Worm (Caenorhabditis elegans) whole organism, L4 larva: ENCODE data around the gene memb-1.

Source experiments
- D1046.2 ChIP-seq: fragments of 200-800 bp; sonication (Bioruptor generic); IDR thresholded peaks from 2 replicates; pipeline ENCODE4 v1.3.6; 2022; ENCODE audit warnings: missing genetic modification characterization, missing compliant biosample characterization
- F37D6.2 ChIP-seq: sonication (generic microtip); optimal IDR thresholded peaks from 2 replicates; lab custom pipeline; 2016; ENCODE audit warnings: mild to moderate bottlenecking, missing genetic modification characterization, missing compliant biosample characterization
- F49E8.2 ChIP-seq: sonication (generic microtip); optimal IDR thresholded peaks from 2 replicates; lab custom pipeline; 2016; ENCODE audit warnings: missing compliant biosample characterization, mild to moderate bottlenecking, missing genetic modification characterization, borderline replicate concordance
- T20F7.1 ChIP-seq: fragments of 200-800 bp; sonication (Bioruptor generic); optimal IDR thresholded peaks from 2 replicates; lab custom pipeline; 2018; ENCODE audit warnings: mild to moderate bottlenecking, missing genetic modification characterization, missing compliant biosample characterization
- ZK337.2 ChIP-seq: fragments of 200-800 bp; sonication (Bioruptor generic); IDR thresholded peaks from 2 replicates; pipeline ENCODE4 v1.3.6; 2022; ENCODE audit warnings: missing genetic modification reagents, missing genetic modification characterization, missing compliant biosample characterization
- ama-1 ChIP-seq: fragments of 150-350 bp; optimal IDR thresholded peaks from 2 replicates; lab custom pipeline; 2014; ENCODE audit warnings: inconsistent platforms, mixed read lengths
- ceh-20 ChIP-seq: fragments of 200-800 bp; sonication (Bioruptor generic); IDR thresholded peaks from 2 replicates; pipeline ENCODE4 v1.3.6; 2022; ENCODE audit warnings: missing genetic modification reagents, missing genetic modification characterization, missing compliant biosample characterization
- ceh-28 ChIP-seq: fragments of 150-350 bp; optimal IDR thresholded peaks from 2 replicates; lab custom pipeline; 2014; ENCODE audit warnings: missing biosample characterization, missing genetic modification reagents, missing genetic modification characterization
- ceh-82 ChIP-seq: sonication (generic microtip); optimal IDR thresholded peaks from 2 replicates; lab custom pipeline; 2017; ENCODE audit warnings: missing biosample characterization, missing genetic modification characterization
- cey-2 ChIP-seq: sonication (generic microtip); optimal IDR thresholded peaks from 3 replicates; lab custom pipeline; 2017; ENCODE audit warnings: missing genetic modification characterization, mild to moderate bottlenecking, missing compliant biosample characterization, antibody characterized with exemption, borderline replicate concordance; ENCODE audit not compliant: insufficient read depth
- ctbp-1 ChIP-seq: fragments of 200-800 bp; sonication (Bioruptor generic); IDR thresholded peaks from 2 replicates; pipeline ENCODE4 v1.3.6; 2022; ENCODE audit warnings: missing genetic modification reagents, missing genetic modification characterization, missing compliant biosample characterization
- daf-16 ChIP-seq, 3 experiments: sonication (generic microtip); optimal IDR thresholded peaks; 2 replicates each; lab custom pipeline; 2016 to 2017; ENCODE audit warnings: missing genetic modification characterization in 3 of 3, missing genetic modification reagents in 3 of 3, mild to moderate bottlenecking in 2 of 3, missing compliant biosample characterization in 2 of 3, missing biosample characterization in 1 of 3, moderate library complexity in 1 of 3
- daf-8 ChIP-seq: fragments of 200-800 bp; sonication (Bioruptor generic); IDR thresholded peaks from 2 replicates; pipeline ENCODE4 v1.3.6; 2022; ENCODE audit warnings: missing genetic modification characterization, missing compliant biosample characterization
- dmd-6 ChIP-seq: fragments of 200-800 bp; sonication (Bioruptor generic); IDR thresholded peaks from 2 replicates; pipeline ENCODE4 v1.3.6; 2022; ENCODE audit warnings: missing genetic modification reagents, missing genetic modification characterization, missing compliant biosample characterization
- duxl-1 ChIP-seq: sonication (generic microtip); optimal IDR thresholded peaks from 2 replicates; lab custom pipeline; 2016; ENCODE audit warnings: mild to moderate bottlenecking, missing genetic modification characterization, moderate library complexity, missing compliant biosample characterization; ENCODE audit not compliant: poor library complexity
- dve-1 ChIP-seq: sonication (generic microtip); optimal IDR thresholded peaks from 2 replicates; lab custom pipeline; 2017; ENCODE audit warnings: antibody characterized with exemption, mild to moderate bottlenecking, missing genetic modification characterization, missing compliant biosample characterization; ENCODE audit not compliant: insufficient read depth
- fos-1 ChIP-seq: fragments of 150-350 bp; optimal IDR thresholded peaks from 2 replicates; lab custom pipeline; 2014; ENCODE audit warnings: missing biosample characterization, missing genetic modification characterization
- hlh-11 ChIP-seq: fragments of 200-800 bp; sonication (Bioruptor generic); optimal IDR thresholded peaks from 2 replicates; lab custom pipeline; 2018; ENCODE audit warnings: mild to moderate bottlenecking, missing genetic modification characterization, missing compliant biosample characterization
- hlh-30 ChIP-seq: sonication (generic microtip); optimal IDR thresholded peaks from 2 replicates; lab custom pipeline; 2017; ENCODE audit warnings: antibody characterized with exemption, mild to moderate bottlenecking, missing genetic modification characterization, missing compliant biosample characterization; ENCODE audit not compliant: insufficient read depth
- jun-1 ChIP-seq: fragments of 150-350 bp; optimal IDR thresholded peaks from 2 replicates; lab custom pipeline; 2014; ENCODE audit warnings: missing biosample characterization, missing genetic modification reagents, missing genetic modification characterization
- lim-7 ChIP-seq: fragments of 200-800 bp; sonication (Bioruptor generic); IDR thresholded peaks from 2 replicates; pipeline ENCODE4 v1.3.6; 2022; ENCODE audit warnings: missing genetic modification characterization, missing compliant biosample characterization
- lin-15B ChIP-seq: fragments of 150-350 bp; sonication (generic microtip); optimal IDR thresholded peaks from 3 replicates; lab custom pipeline; 2014; ENCODE audit warnings: missing biosample characterization, missing genetic modification characterization
- lin-39 ChIP-seq: fragments of 150-350 bp; optimal IDR thresholded peaks from 2 replicates; lab custom pipeline; 2014; ENCODE audit warnings: missing biosample characterization, missing genetic modification reagents, missing genetic modification characterization
- lir-3 ChIP-seq: sonication (generic microtip); optimal IDR thresholded peaks from 2 replicates; lab custom pipeline; 2016; ENCODE audit warnings: mild to moderate bottlenecking, missing genetic modification characterization, missing compliant biosample characterization
- madf-9 ChIP-seq: fragments of 200-800 bp; sonication (Bioruptor generic); conservative IDR thresholded peaks from 2 replicates; pipeline ENCODE4 v1.3.6; 2022; ENCODE audit warnings: missing genetic modification reagents, missing genetic modification characterization, missing compliant biosample characterization
- mep-1 ChIP-seq: fragments of 150-350 bp; sonication (generic microtip); optimal IDR thresholded peaks from 3 replicates; lab custom pipeline; 2014; ENCODE audit warnings: missing biosample characterization, missing genetic modification characterization
- mes-2 ChIP-seq: sonication (generic microtip); optimal IDR thresholded peaks from 2 replicates; lab custom pipeline; 2016; ENCODE audit warnings: missing genotype, mild to moderate bottlenecking, missing genetic modification characterization, missing compliant biosample characterization; ENCODE audit not compliant: poor library complexity, severe bottlenecking
- mxl-2 ChIP-seq: fragments of 200-800 bp; sonication (Bioruptor generic); conservative IDR thresholded peaks from 2 replicates; pipeline ENCODE4 v1.3.6; 2022; ENCODE audit warnings: missing genetic modification reagents, missing genetic modification characterization, missing compliant biosample characterization
- nhr-42 ChIP-seq: fragments of 200-800 bp; sonication (Bioruptor generic); IDR thresholded peaks from 2 replicates; pipeline ENCODE4 v1.3.6; 2022; ENCODE audit warnings: missing genetic modification characterization, missing compliant biosample characterization
- nhr-6 ChIP-seq: fragments of 150-350 bp; optimal IDR thresholded peaks from 2 replicates; lab custom pipeline; 2014; ENCODE audit warnings: missing biosample characterization, missing genetic modification characterization
- nhr-77 ChIP-seq: fragments of 150-350 bp; optimal IDR thresholded peaks from 2 replicates; lab custom pipeline; 2014; ENCODE audit warnings: missing biosample characterization, missing genetic modification characterization
- pha-4 ChIP-seq, 2 experiments: fragments of 150-350 bp in 1 of 2; fragments of 200-800 bp in 1 of 2; sonication (Bioruptor generic) in 1 of 2; IDR thresholded peaks in 1 of 2; optimal IDR thresholded peaks in 1 of 2; 2 replicates each; pipeline versions ENCODE4 v1.3.6 to Lab custom; 2014 to 2022; ENCODE audit warnings: missing genetic modification characterization in 2 of 2, missing genetic modification reagents in 2 of 2, missing biosample characterization in 1 of 2, missing compliant biosample characterization in 1 of 2
- php-3 ChIP-seq: fragments of 200-800 bp; sonication (Bioruptor generic); IDR thresholded peaks from 2 replicates; pipeline ENCODE4 v1.3.6; 2022; ENCODE audit warnings: missing genetic modification reagents, missing genetic modification characterization, missing compliant biosample characterization
- rbr-2 ChIP-seq: sonication (generic microtip); optimal IDR thresholded peaks from 2 replicates; lab custom pipeline; 2016; ENCODE audit warnings: missing genotype, missing genetic modification characterization, missing compliant biosample characterization
- saeg-2 ChIP-seq: fragments of 200-800 bp; sonication (Bioruptor generic); IDR thresholded peaks from 2 replicates; pipeline ENCODE4 v1.3.6; 2022; ENCODE audit warnings: missing genetic modification reagents, missing genetic modification characterization, missing compliant biosample characterization
- set-16 ChIP-seq: fragments of 200-800 bp; sonication (Bioruptor generic); IDR thresholded peaks from 2 replicates; pipeline ENCODE4 v1.3.6; 2022; ENCODE audit warnings: missing genetic modification reagents, missing genetic modification characterization, missing compliant biosample characterization
- skn-1 ChIP-seq: fragments of 150-350 bp; optimal IDR thresholded peaks from 2 replicates; lab custom pipeline; 2014; ENCODE audit warnings: missing biosample characterization, missing genetic modification characterization
- snpc-4 ChIP-seq: fragments of 150-350 bp; optimal IDR thresholded peaks from 2 replicates; lab custom pipeline; 2014; ENCODE audit warnings: missing biosample characterization, missing genetic modification characterization
- spr-1 ChIP-seq: sonication (generic microtip); optimal IDR thresholded peaks from 2 replicates; lab custom pipeline; 2016; ENCODE audit warnings: mild to moderate bottlenecking, missing genetic modification characterization, missing compliant biosample characterization
- spr-3 ChIP-seq: fragments of 200-800 bp; sonication (Bioruptor generic); optimal IDR thresholded peaks from 2 replicates; lab custom pipeline; 2018; ENCODE audit warnings: mild to moderate bottlenecking, missing genetic modification characterization, missing compliant biosample characterization
- tag-97 ChIP-seq: fragments of 200-800 bp; sonication (Bioruptor generic); IDR thresholded peaks from 2 replicates; pipeline ENCODE4 v1.3.6; 2022; ENCODE audit warnings: missing genetic modification characterization, missing compliant biosample characterization
- tra-1 ChIP-seq: fragments of 200-800 bp; sonication (Bioruptor generic); IDR thresholded peaks from 2 replicates; pipeline ENCODE4 v1.3.6; 2022; ENCODE audit warnings: missing genetic modification reagents, missing genetic modification characterization, missing compliant biosample characterization
- unc-62 ChIP-seq, 3 experiments: fragments of 150-350 bp in 1 of 3; sonication (generic microtip); optimal IDR thresholded peaks in 2 of 3; peaks in 1 of 3; 1 replicate in 1 of 3; 2 replicates in 2 of 3; lab custom pipeline; 2014 to 2017; ENCODE audit warnings: missing biosample characterization in 3 of 3, missing genetic modification characterization in 3 of 3, missing genetic modification reagents in 3 of 3, missing genotype in 1 of 3
- zfp-2 ChIP-seq: sonication (generic microtip); optimal IDR thresholded peaks from 2 replicates; lab custom pipeline; 2016; ENCODE audit warnings: mild to moderate bottlenecking, missing genetic modification characterization, missing compliant biosample characterization
- zfp-3 ChIP-seq: fragments of 200-800 bp; sonication (Bioruptor generic); conservative IDR thresholded peaks from 2 replicates; pipeline ENCODE4 v1.3.6; 2022; ENCODE audit warnings: missing genetic modification reagents, missing genetic modification characterization, missing compliant biosample characterization
- ztf-11 ChIP-seq: fragments of 150-350 bp; optimal IDR thresholded peaks from 2 replicates; lab custom pipeline; 2014; ENCODE audit warnings: missing biosample characterization, missing genetic modification characterization

The memb-1 gene

DNA sequence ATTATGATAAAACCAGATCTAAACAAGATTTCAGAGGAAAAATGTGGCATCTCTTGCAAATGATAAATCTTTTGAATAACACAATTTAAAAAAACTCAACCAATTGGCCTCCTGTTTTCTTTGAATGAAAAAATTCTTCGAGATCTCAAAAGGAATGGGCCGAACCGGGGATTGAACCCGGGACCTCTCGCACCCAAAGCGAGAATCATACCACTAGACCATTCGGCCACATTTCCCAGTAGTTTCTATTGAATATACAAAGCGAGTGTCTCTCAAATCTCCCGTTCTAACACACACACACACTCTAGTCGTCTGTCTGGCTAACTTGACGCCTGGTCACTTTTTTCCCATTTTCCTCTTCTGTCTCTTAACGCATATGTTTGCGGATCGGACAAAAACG lies 26.2 kb upstream of the memb-1 start (continued):
- TF ChIP-seq cey-2 = no peak
- peak; percentile 84 for TF ChIP-seq mep-1 (tag; lab: Kevin White, UChicago)
- no peak for TF ChIP-seq lin-39 (tag; lab: Kevin White, UChicago)
- TF ChIP-seq snpc-4 (tag; lab: Kevin White, UChicago) = no peak
- TF ChIP-seq ceh-20 (GFP tag; lab: Robert Waterston, UW) = peak; percentile 82
- TF ChIP-seq ZK337.2 = peak; percentile 67
- peak; percentile 19 for TF ChIP-seq spr-3 (GFP tag; lab: Kevin White, UChicago)
- peak; percentile 35 for TF ChIP-seq nhr-77 (tag; lab: Kevin White, UChicago)
- peak; percentile 55 for TF ChIP-seq zfp-2 (tag; lab: Kevin White, UChicago)
- TF ChIP-seq php-3 (GFP tag; lab: Robert Waterston, UW) = 0 out of 2 replicates have a peak, but pooled peaks have one; percentile 31
- TF ChIP-seq tag-97 (GFP tag; lab: Robert Waterston, UW) = peak; percentile 68; the same call in 1 of the 2 replicates
- peak; percentile 73 for TF ChIP-seq hlh-30 (tag; lab: Kevin White, UChicago)
- peak; percentile 81 for TF ChIP-seq spr-1
- TF ChIP-seq ama-1 = no peak
- peak; percentile 86 for TF ChIP-seq pha-4 (GFP tag; IDR thresholded peaks at IDR 0.05; lab: Robert Waterston, UW)
- TF ChIP-seq pha-4 (tag; optimal IDR thresholded peaks at IDR 0.05; lab: Kevin White, UChicago) = no peak
- TF ChIP-seq daf-16 (GFP tag; optimal IDR thresholded peaks at IDR 0.05; lab: Kevin White, UChicago) = peak; percentile 70 to 74
- no peak for TF ChIP-seq daf-16 (tag; optimal IDR thresholded peaks at IDR 0.05; lab: Kevin White, UChicago)
- TF ChIP-seq zfp-3 (GFP tag; lab: Robert Waterston, UW) = 0 out of 2 replicates have a peak, but pooled peaks have one; percentile 12

DNA sequence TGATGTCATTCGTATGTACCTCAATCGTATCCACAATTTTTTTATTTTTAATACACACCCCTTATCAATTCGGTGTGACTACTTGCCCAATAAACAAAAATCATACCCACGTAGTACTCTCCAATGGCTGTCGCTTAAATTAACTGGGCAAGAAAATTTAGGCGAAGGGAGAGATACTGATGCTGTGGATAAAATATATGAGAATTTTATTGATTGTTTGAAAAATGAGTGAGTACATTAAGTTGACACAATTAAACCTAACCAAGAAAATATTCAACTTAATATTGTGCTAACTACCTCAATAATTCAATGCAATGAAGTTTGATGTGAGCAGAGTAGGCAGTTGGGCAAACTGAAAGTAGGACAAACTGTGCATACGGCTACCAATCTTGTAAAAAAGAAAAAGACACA lies 24.4 kb upstream of the memb-1 start:
- TF ChIP-seq ctbp-1 (GFP tag; lab: Robert Waterston, UW) (peak; percentile 98), tra-1 (GFP tag; lab: Robert Waterston, UW) (peak; percentile 98), dmd-6 (GFP tag; lab: Robert Waterston, UW) (peak; percentile 97), ceh-82 (peak; percentile 82), F37D6.2 (tag; lab: Kevin White, UChicago) (peak; percentile 99), unc-62 (GFP tag; optimal IDR thresholded peaks at IDR 0.05 in 1 of 2; lab: Kevin White, UChicago) (peak; percentile 83 to 99), unc-62 (tag; optimal IDR thresholded peaks at IDR 0.05; lab: Kevin White, UChicago) (peak; percentile 87), lin-39 (tag; lab: Kevin White, UChicago) (peak; percentile 95), hlh-11 (tag; lab: Kevin White, UChicago) (peak; percentile 97), set-16 (no peak), lir-3 (tag; lab: Kevin White, UChicago) (peak; percentile 95), ztf-11 (tag; lab: Kevin White, UChicago) (peak; percentile 80), nhr-6 (tag; lab: Kevin White, UChicago) (peak; percentile 94), lin-15B (peak; percentile 5), daf-8 (0 out of 2 replicates have a peak, but pooled peaks have one; percentile 76), dve-1 (tag; lab: Kevin White, UChicago) (peak; percentile 100), cey-2 (peak; percentile 72), mxl-2 (GFP tag; lab: Robert Waterston, UW) (peak; percentile 88), rbr-2 (tag; lab: Kevin White, UChicago) (peak; percentile 99), daf-16 (GFP tag; optimal IDR thresholded peaks at IDR 0.05; lab: Kevin White, UChicago) (peak; percentile 98 to 99), daf-16 (tag; optimal IDR thresholded peaks at IDR 0.05; lab: Kevin White, UChicago) (peak; percentile 99), duxl-1 (tag; lab: Kevin White, UChicago) (peak; percentile 99), fos-1 (tag; lab: Kevin White, UChicago) (peak; percentile 92), D1046.2 (peak; percentile 94), nhr-42 (peak; percentile 99), mes-2 (tag; lab: Kevin White, UChicago) (peak; percentile 98), ceh-28 (tag; lab: Kevin White, UChicago) (peak; percentile 97), F49E8.2 (tag; lab: Kevin White, UChicago) (no peak), T20F7.1 (GFP tag; lab: Kevin White, UChicago) (peak; percentile 93), saeg-2 (GFP tag; lab: Robert Waterston, UW) (peak; percentile 97), zfp-2 (tag; lab: Kevin White, UChicago) (peak; percentile 89), skn-1 (peak; percentile 49), ZK337.2 (peak; percentile 74; the same call in 1 of the 2 replicates), lim-7 (peak; percentile 41; the same call in 1 of the 2 replicates), nhr-77 (tag; lab: Kevin White, UChicago) (peak; percentile 100), jun-1 (tag; lab: Kevin White, UChicago) (peak; percentile 99), madf-9 (GFP tag; lab: Robert Waterston, UW) (peak; percentile 98)
